Worm (Caenorhabditis elegans) whole organism, late embryonic: ENCODE measurements around the gene B0280.2.

Experiments used
- C08G9.2 ChIP-seq: sonication (generic microtip); optimal IDR thresholded peaks from 2 replicates; lab custom pipeline; 2016; ENCODE audit warnings: mild to moderate bottlenecking, missing genetic modification characterization, moderate library complexity, missing compliant biosample characterization
- C38D4.7 ChIP-seq: fragments of 200-800 bp; sonication (Bioruptor generic); optimal IDR thresholded peaks from 2 replicates; lab custom pipeline; 2018; ENCODE audit warnings: mild to moderate bottlenecking, missing genetic modification characterization, moderate library complexity, missing compliant biosample characterization
- F13H6.1 ChIP-seq: sonication (generic microtip); optimal IDR thresholded peaks from 2 replicates; lab custom pipeline; 2016; ENCODE audit warnings: missing genetic modification characterization, missing compliant biosample characterization
- K02D7.2 ChIP-seq: sonication (generic microtip); optimal IDR thresholded peaks from 2 replicates; lab custom pipeline; 2017; ENCODE audit warnings: mild to moderate bottlenecking, missing genetic modification characterization, missing compliant biosample characterization
- K09A11.1 ChIP-seq: sonication (generic microtip); optimal IDR thresholded peaks from 2 replicates; lab custom pipeline; 2017; ENCODE audit warnings: antibody characterized with exemption, mild to moderate bottlenecking, missing genetic modification characterization, missing compliant biosample characterization; ENCODE audit not compliant: insufficient read depth
- T23F11.4 ChIP-seq: fragments of 200-800 bp; sonication (Bioruptor generic); optimal IDR thresholded peaks from 2 replicates; lab custom pipeline; 2018; ENCODE audit warnings: mild to moderate bottlenecking, missing genetic modification characterization, missing compliant biosample characterization
- Y22D7AL.16 ChIP-seq: sonication (generic microtip); optimal IDR thresholded peaks from 2 replicates; lab custom pipeline; 2016; ENCODE audit warnings: missing genetic modification characterization, missing compliant biosample characterization
- ahr-1 ChIP-seq: sonication (generic microtip); optimal IDR thresholded peaks from 2 replicates; lab custom pipeline; 2016; ENCODE audit warnings: missing genetic modification characterization, missing compliant biosample characterization
- ama-1 ChIP-seq: fragments of 150-350 bp; optimal IDR thresholded peaks from 2 replicates; lab custom pipeline; 2014
- ceh-14 ChIP-seq: sonication (generic microtip); optimal IDR thresholded peaks from 2 replicates; lab custom pipeline; 2016; ENCODE audit warnings: missing genotype, missing genetic modification characterization, missing compliant biosample characterization
- ceh-18 ChIP-seq: sonication (generic microtip); optimal IDR thresholded peaks from 2 replicates; lab custom pipeline; 2016; ENCODE audit warnings: missing genetic modification characterization, missing compliant biosample characterization
- ceh-22 ChIP-seq: sonication (generic microtip); optimal IDR thresholded peaks from 2 replicates; lab custom pipeline; 2017; ENCODE audit warnings: missing biosample characterization, missing genetic modification characterization
- ceh-24 ChIP-seq: sonication (generic microtip); optimal IDR thresholded peaks from 2 replicates; lab custom pipeline; 2016; ENCODE audit warnings: mild to moderate bottlenecking, missing genetic modification characterization, missing compliant biosample characterization
- ceh-30 ChIP-seq: fragments of 150-350 bp; optimal IDR thresholded peaks from 2 replicates; lab custom pipeline; 2014; ENCODE audit warnings: missing biosample characterization, missing genetic modification characterization
- ceh-34 ChIP-seq: sonication (generic microtip); optimal IDR thresholded peaks from 2 replicates; lab custom pipeline; 2016; ENCODE audit warnings: mild to moderate bottlenecking, missing genetic modification characterization, missing compliant biosample characterization
- ceh-6 ChIP-seq: fragments of 200-800 bp; sonication (Bioruptor generic); optimal IDR thresholded peaks from 2 replicates; lab custom pipeline; 2018; ENCODE audit warnings: mild to moderate bottlenecking, missing genetic modification characterization, missing compliant biosample characterization
- dve-1 ChIP-seq: sonication (generic microtip); optimal IDR thresholded peaks from 2 replicates; lab custom pipeline; 2017; ENCODE audit warnings: antibody characterized with exemption, mild to moderate bottlenecking, missing genetic modification characterization, missing compliant biosample characterization
- elt-2 ChIP-seq: sonication (generic microtip); optimal IDR thresholded peaks from 2 replicates; lab custom pipeline; 2016; ENCODE audit warnings: missing genetic modification reagents, missing genetic modification characterization, missing compliant biosample characterization
- eyg-1 ChIP-seq: sonication (generic microtip); optimal IDR thresholded peaks from 2 replicates; lab custom pipeline; 2016; ENCODE audit warnings: missing genotype, missing genetic modification characterization, missing compliant biosample characterization
- fax-1 ChIP-seq: sonication (generic microtip); optimal IDR thresholded peaks from 2 replicates; lab custom pipeline; 2016; ENCODE audit warnings: missing genotype, missing genetic modification characterization, missing compliant biosample characterization
- fkh-10 ChIP-seq: fragments of 150-350 bp; optimal IDR thresholded peaks from 2 replicates; lab custom pipeline; 2014; ENCODE audit warnings: missing biosample characterization, missing genetic modification reagents, missing genetic modification characterization
- fkh-6 ChIP-seq: sonication (generic microtip); optimal IDR thresholded peaks from 2 replicates; lab custom pipeline; 2016; ENCODE audit warnings: missing genetic modification characterization, missing compliant biosample characterization
- gmeb-2 ChIP-seq: sonication (generic microtip); optimal IDR thresholded peaks from 2 replicates; lab custom pipeline; 2016; ENCODE audit warnings: missing genetic modification characterization, inconsistent platforms, missing compliant biosample characterization
- hlh-15 ChIP-seq: sonication (generic microtip); optimal IDR thresholded peaks from 2 replicates; lab custom pipeline; 2016; ENCODE audit warnings: missing genetic modification characterization, missing compliant biosample characterization
- hlh-30 ChIP-seq: sonication (generic microtip); optimal IDR thresholded peaks from 2 replicates; lab custom pipeline; 2017; ENCODE audit warnings: antibody characterized with exemption, missing genetic modification characterization, missing compliant biosample characterization; ENCODE audit not compliant: insufficient read depth
- mec-3 ChIP-seq: sonication (generic microtip); optimal IDR thresholded peaks from 2 replicates; lab custom pipeline; 2016; ENCODE audit warnings: borderline replicate concordance, missing genetic modification characterization, missing compliant biosample characterization
- nfya-1 ChIP-seq: sonication (generic microtip); optimal IDR thresholded peaks from 2 replicates; lab custom pipeline; 2017; ENCODE audit warnings: missing genetic modification characterization, mild to moderate bottlenecking, missing compliant biosample characterization, antibody characterized with exemption, moderate library complexity
- nhr-11 ChIP-seq: fragments of 150-350 bp; optimal IDR thresholded peaks from 2 replicates; lab custom pipeline; 2014; ENCODE audit warnings: missing biosample characterization, missing genetic modification characterization
- nhr-232 ChIP-seq: sonication (generic microtip); optimal IDR thresholded peaks from 2 replicates; lab custom pipeline; 2016; ENCODE audit warnings: missing genetic modification characterization, missing compliant biosample characterization
- npax-4 ChIP-seq: sonication (generic microtip); optimal IDR thresholded peaks from 2 replicates; lab custom pipeline; 2016; ENCODE audit warnings: missing genetic modification characterization, missing compliant biosample characterization
- odd-2 ChIP-seq: sonication (generic microtip); optimal IDR thresholded peaks from 2 replicates; lab custom pipeline; 2017; ENCODE audit warnings: antibody characterized with exemption, mild to moderate bottlenecking, missing genetic modification characterization, missing compliant biosample characterization
- pag-3 ChIP-seq: sonication (generic microtip); optimal IDR thresholded peaks from 2 replicates; lab custom pipeline; 2016; ENCODE audit warnings: missing compliant biosample characterization, missing genetic modification characterization, borderline replicate concordance
- pat-9 ChIP-seq: fragments of 200-800 bp; sonication (Bioruptor generic); optimal IDR thresholded peaks from 2 replicates; lab custom pipeline; 2018; ENCODE audit warnings: mild to moderate bottlenecking, missing genetic modification characterization, moderate library complexity, missing compliant biosample characterization
- pha-2 ChIP-seq: sonication (generic microtip); optimal IDR thresholded peaks from 2 replicates; lab custom pipeline; 2017; ENCODE audit warnings: mild to moderate bottlenecking, missing genetic modification characterization, missing compliant biosample characterization
- pha-4 ChIP-seq: fragments of 150-350 bp; optimal IDR thresholded peaks from 2 replicates; lab custom pipeline; 2018; ENCODE audit warnings: missing biosample characterization, missing genetic modification reagents, missing genetic modification characterization
- pqm-1 ChIP-seq: sonication (generic microtip); optimal IDR thresholded peaks from 2 replicates; lab custom pipeline; 2016; ENCODE audit warnings: missing genetic modification characterization, missing compliant biosample characterization
- pros-1 ChIP-seq: fragments of 150-350 bp; optimal IDR thresholded peaks from 2 replicates; lab custom pipeline; 2014; ENCODE audit warnings: missing biosample characterization, missing genetic modification reagents, missing genetic modification characterization
- ref-2 ChIP-seq: sonication (generic microtip); optimal IDR thresholded peaks from 2 replicates; lab custom pipeline; 2016; ENCODE audit warnings: missing genetic modification characterization, missing compliant biosample characterization
- sox-2 ChIP-seq: fragments of 200-800 bp; sonication (Bioruptor generic); IDR thresholded peaks from 2 replicates; pipeline ENCODE4 v1.3.6; 2022; ENCODE audit warnings: missing genetic modification reagents, missing genetic modification characterization, missing compliant biosample characterization
- sox-4 ChIP-seq: sonication (generic microtip); optimal IDR thresholded peaks from 2 replicates; lab custom pipeline; 2017; ENCODE audit warnings: mild to moderate bottlenecking, missing genetic modification characterization, inconsistent platforms, missing compliant biosample characterization
- tbx-2 ChIP-seq: sonication (generic microtip); optimal IDR thresholded peaks from 2 replicates; lab custom pipeline; 2016; ENCODE audit warnings: missing genetic modification characterization, missing compliant biosample characterization
- tbx-7 ChIP-seq: sonication (generic microtip); optimal IDR thresholded peaks from 2 replicates; lab custom pipeline; 2016; ENCODE audit warnings: missing genotype, missing genetic modification characterization, missing compliant biosample characterization
- ttx-3 ChIP-seq: sonication (generic microtip); optimal IDR thresholded peaks from 2 replicates; lab custom pipeline; 2016; ENCODE audit warnings: missing genetic modification reagents, missing genetic modification characterization, missing compliant biosample characterization
- unc-3 ChIP-seq, 2 experiments: fragments of 200-800 bp in 1 of 2; sonication (Bioruptor generic) in 1 of 2; sonication (generic microtip) in 1 of 2; conservative IDR thresholded peaks in 1 of 2; optimal IDR thresholded peaks in 1 of 2; 2 replicates each; pipeline versions ENCODE4 v1.3.6 to Lab custom; 2016 to 2022; ENCODE audit warnings: missing compliant biosample characterization in 2 of 2, missing genetic modification characterization in 2 of 2, missing genetic modification reagents in 1 of 2
- unc-42 ChIP-seq: sonication (generic microtip); optimal IDR thresholded peaks from 2 replicates; lab custom pipeline; 2016; ENCODE audit warnings: missing genotype, missing genetic modification characterization, missing compliant biosample characterization
- unc-55 ChIP-seq: sonication (generic microtip); optimal IDR thresholded peaks from 2 replicates; lab custom pipeline; 2017; ENCODE audit warnings: missing biosample characterization, missing genetic modification reagents, missing genetic modification characterization
- unc-86 ChIP-seq: sonication (generic microtip); optimal IDR thresholded peaks from 2 replicates; lab custom pipeline; 2016; ENCODE audit warnings: missing genetic modification characterization, missing compliant biosample characterization
- zip-5 ChIP-seq: sonication (generic microtip); optimal IDR thresholded peaks from 2 replicates; lab custom pipeline; 2016; ENCODE audit warnings: missing genetic modification characterization, missing compliant biosample characterization
- ztf-16 ChIP-seq: sonication (generic microtip); optimal IDR thresholded peaks from 2 replicates; lab custom pipeline; 2017; ENCODE audit warnings: missing genetic modification characterization, missing compliant biosample characterization

Gene B0280.2

ce11 chrIII:7153747-7154238 lies 29.3 kb downstream of the B0280.2 start, which contains the start of gene ogt-1 (continued):
- TF ChIP-seq fkh-6 (tag; lab: Kevin White, UChicago), result no peak
- no peak for TF ChIP-seq T23F11.4 (GFP tag; lab: Kevin White, UChicago)
- no peak for TF ChIP-seq nhr-11 (tag; lab: Kevin White, UChicago)
- TF ChIP-seq ceh-34, result no peak
- TF ChIP-seq fax-1, result no peak
- TF ChIP-seq pha-4, result no peak
- TF ChIP-seq zip-5, result no peak
- no peak for TF ChIP-seq sox-4
- no peak for TF ChIP-seq ref-2 (tag; lab: Kevin White, UChicago)
- TF ChIP-seq tbx-2 (tag; lab: Kevin White, UChicago), result peak; percentile 4
- TF ChIP-seq F13H6.1 (tag; lab: Kevin White, UChicago), result no peak
- TF ChIP-seq ztf-16 (tag; lab: Kevin White, UChicago), result no peak
- TF ChIP-seq ceh-6 (GFP tag; lab: Kevin White, UChicago), result no peak
- peak; percentile 66 for TF ChIP-seq unc-42 (tag; lab: Kevin White, UChicago)
- TF ChIP-seq gmeb-2 (tag; lab: Kevin White, UChicago), result no peak
- TF ChIP-seq ceh-24 (tag; lab: Kevin White, UChicago), result no peak
- TF ChIP-seq K02D7.2 (tag; lab: Kevin White, UChicago), result no peak
- TF ChIP-seq ahr-1 (tag; lab: Kevin White, UChicago), result no peak
- no peak for TF ChIP-seq ceh-22
- no peak for TF ChIP-seq Y22D7AL.16 (tag; lab: Kevin White, UChicago)
- no peak for TF ChIP-seq ama-1 (lab: Kevin White, UChicago)
- no peak for TF ChIP-seq hlh-30 (tag; lab: Kevin White, UChicago)

- no peak for TF ChIP-seq tbx-7 (tag; lab: Kevin White, UChicago)
- TF ChIP-seq pha-2 (tag; lab: Kevin White, UChicago), result no peak
- TF ChIP-seq elt-2 (tag; lab: Kevin White, UChicago), result no peak
- no peak for TF ChIP-seq nfya-1 (tag; lab: Kevin White, UChicago)
- TF ChIP-seq ceh-30, result no peak
- TF ChIP-seq ztf-16 (tag; lab: Kevin White, UChicago), result no peak
- TF ChIP-seq eyg-1, result no peak
- no peak for TF ChIP-seq fax-1
- no peak for TF ChIP-seq mec-3 (tag; lab: Kevin White, UChicago)
- TF ChIP-seq sox-2 (GFP tag; lab: Robert Waterston, UW), result no peak
- TF ChIP-seq T23F11.4 (GFP tag; lab: Kevin White, UChicago), result no peak
- TF ChIP-seq nhr-232, result no peak
- no peak for TF ChIP-seq pqm-1 (tag; lab: Kevin White, UChicago)
- TF ChIP-seq F13H6.1 (tag; lab: Kevin White, UChicago), result no peak
- TF ChIP-seq K09A11.1 (tag; lab: Kevin White, UChicago), result no peak
- TF ChIP-seq hlh-15 (tag; lab: Kevin White, UChicago), result no peak
- TF ChIP-seq fkh-6 (tag; lab: Kevin White, UChicago), result no peak
These were observed 30.1 kb downstream of the B0280.2 start for ce11 chrIII:7154526-7154925.

- TF ChIP-seq unc-3 (GFP tag; conservative IDR thresholded peaks at IDR 0.05; lab: Robert Waterston, UW), result no peak
- TF ChIP-seq unc-3 (tag; optimal IDR thresholded peaks at IDR 0.05; lab: Kevin White, UChicago), result peak; percentile 45
- TF ChIP-seq pros-1, result peak; percentile 84
- TF ChIP-seq gmeb-2 (tag; lab: Kevin White, UChicago), result no peak
- TF ChIP-seq fkh-6 (tag; lab: Kevin White, UChicago), result no peak
- peak; percentile 47 for TF ChIP-seq C08G9.2 (tag; lab: Kevin White, UChicago)
- TF ChIP-seq pag-3 (tag; lab: Kevin White, UChicago), result no peak
- peak; percentile 41 for TF ChIP-seq dve-1
- TF ChIP-seq K02D7.2 (tag; lab: Kevin White, UChicago), result no peak
- TF ChIP-seq unc-55 (GFP tag; lab: Kevin White, UChicago), result peak; percentile 82
- peak; percentile 48 for TF ChIP-seq fkh-10 (GFP tag; lab: Kevin White, UChicago)
- TF ChIP-seq ceh-14, result peak; percentile 53
- peak; percentile 34 for TF ChIP-seq pat-9 (tag; lab: Kevin White, UChicago)
- no peak for TF ChIP-seq odd-2 (tag; lab: Kevin White, UChicago)
- no peak for TF ChIP-seq C38D4.7 (GFP tag; lab: Kevin White, UChicago)
- peak; percentile 32 for TF ChIP-seq unc-86 (tag; lab: Kevin White, UChicago)
- no peak for TF ChIP-seq sox-4
- no peak for TF ChIP-seq npax-4
- peak; percentile 90 for TF ChIP-seq ceh-18 (tag; lab: Kevin White, UChicago)
- TF ChIP-seq ceh-24 (tag; lab: Kevin White, UChicago), result no peak
- no peak for TF ChIP-seq ttx-3 (tag; lab: Kevin White, UChicago)
- TF ChIP-seq ama-1 (lab: Kevin White, UChicago), result peak; percentile 18
These were observed 31.2 kb downstream of the B0280.2 start for ce11 chrIII:7155631-7156030.
